Fruit fly (Drosophila melanogaster) whole organism, larva: ENCODE data around the gene vanin-like.

Experiments
- noc ChIP-seq: fragments of 200-800 bp; sonication (Bioruptor generic); optimal IDR thresholded peaks from 3 replicates; lab custom pipeline; 2019; ENCODE audit warnings: missing biosample characterization, mild to moderate bottlenecking, missing genetic modification characterization, moderate library complexity

vanin-like gene

DNA sequence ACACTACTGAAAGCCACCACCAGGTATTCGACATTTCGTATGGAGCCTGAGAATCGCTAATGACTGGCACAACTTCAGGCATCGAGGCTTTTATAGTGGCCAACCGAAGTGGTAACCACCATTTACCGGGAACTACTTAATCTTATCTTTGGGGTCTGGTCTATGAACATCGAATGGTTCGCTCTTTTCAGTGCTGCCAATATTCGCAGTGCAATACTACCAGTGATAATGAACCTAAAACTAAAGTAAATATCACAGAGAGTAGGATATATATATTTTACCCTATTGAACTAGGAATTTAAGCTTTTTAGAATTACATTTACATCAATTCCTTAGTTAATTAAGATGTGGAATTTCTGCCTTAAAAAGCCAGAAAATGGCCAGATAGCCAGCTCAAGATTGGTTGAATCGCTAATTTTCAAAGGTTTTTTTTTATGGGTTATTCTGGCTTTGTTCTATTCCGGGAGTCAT, at the start of gene vanin-like:
vanin-like (minus strand) TSS at position 51 of the 471 bp plus-strand sequence.
- TF ChIP-seq noc (tag; lab: Kevin White, UChicago) = no peak

DNA sequence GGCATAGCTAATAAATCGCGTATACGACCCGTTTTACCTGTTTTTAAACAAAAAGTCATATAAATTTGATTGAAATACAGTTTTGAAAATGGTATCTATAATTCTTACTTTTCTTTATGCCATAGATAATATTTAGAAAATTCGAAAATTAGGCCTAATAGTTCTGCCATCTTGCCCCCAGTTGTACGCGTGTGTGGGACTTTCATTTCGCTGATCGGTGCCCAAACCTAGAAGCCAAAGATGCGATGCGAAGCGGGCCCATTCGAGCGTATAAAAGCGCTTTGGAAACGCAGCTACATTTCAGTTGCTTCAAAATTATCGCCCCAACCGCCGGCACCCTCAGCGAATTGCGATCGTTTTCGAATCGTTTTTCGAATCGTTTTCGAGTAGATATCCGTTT, 34.7 kb upstream of the vanin-like start, which contains the start of gene CG14445:
CG14445 (plus strand) TSS at position 301 of the 400 bp plus-strand sequence.
- no peak for TF ChIP-seq noc (tag; lab: Kevin White, UChicago)

DNA sequence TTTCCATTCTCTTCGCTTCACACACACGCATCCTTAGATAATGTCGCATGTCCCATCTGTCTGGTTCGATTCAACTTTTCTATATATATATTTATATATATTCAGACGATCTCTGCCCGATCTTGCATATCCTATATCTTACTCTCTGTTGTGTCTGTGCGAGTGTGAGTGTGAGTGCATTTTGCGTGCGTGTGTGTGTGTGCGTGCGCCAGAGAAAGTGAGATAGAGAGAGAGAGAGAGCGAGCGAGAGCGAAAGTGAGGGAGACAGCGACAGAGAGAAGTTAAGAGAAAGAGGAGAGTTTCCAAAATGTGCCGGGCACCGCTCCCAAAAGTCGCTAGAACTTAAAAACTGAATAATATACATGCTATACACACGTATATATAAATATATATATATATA, 29.4 kb upstream of the vanin-like start:
- no peak for TF ChIP-seq noc (tag; lab: Kevin White, UChicago)

DNA sequence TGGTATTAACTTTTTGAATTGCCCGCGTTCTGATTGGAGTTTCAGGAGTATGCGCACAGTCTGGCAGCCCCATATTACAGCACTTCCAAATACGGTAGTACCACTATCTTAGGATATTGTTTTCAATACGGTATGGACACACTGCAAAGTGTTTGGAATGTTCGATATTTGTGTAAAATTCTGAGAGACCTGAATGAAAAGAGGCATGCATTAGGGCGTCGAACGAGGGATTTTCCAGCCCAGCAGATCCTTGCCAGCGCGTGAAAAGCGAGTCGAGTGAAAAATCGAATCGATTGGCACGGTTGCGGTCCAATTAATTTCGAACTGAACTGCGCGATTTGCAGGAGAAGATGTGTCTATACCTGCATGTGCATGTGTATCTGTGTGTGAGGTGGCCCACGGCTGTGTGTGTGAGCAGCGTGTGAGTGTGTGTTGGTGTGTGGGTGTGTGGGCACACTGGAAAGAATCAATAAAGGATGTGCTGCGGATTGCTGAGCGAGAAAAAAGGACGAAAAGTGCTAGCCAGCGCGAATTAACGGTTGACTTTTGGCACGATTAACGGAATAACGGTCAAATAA, 23.2 kb upstream of the vanin-like start, which contains the start of gene dtn:
dtn (plus strand) TSS at position 176 of the 578 bp plus-strand sequence.
- TF ChIP-seq noc (tag; lab: Kevin White, UChicago) = no peak

DNA sequence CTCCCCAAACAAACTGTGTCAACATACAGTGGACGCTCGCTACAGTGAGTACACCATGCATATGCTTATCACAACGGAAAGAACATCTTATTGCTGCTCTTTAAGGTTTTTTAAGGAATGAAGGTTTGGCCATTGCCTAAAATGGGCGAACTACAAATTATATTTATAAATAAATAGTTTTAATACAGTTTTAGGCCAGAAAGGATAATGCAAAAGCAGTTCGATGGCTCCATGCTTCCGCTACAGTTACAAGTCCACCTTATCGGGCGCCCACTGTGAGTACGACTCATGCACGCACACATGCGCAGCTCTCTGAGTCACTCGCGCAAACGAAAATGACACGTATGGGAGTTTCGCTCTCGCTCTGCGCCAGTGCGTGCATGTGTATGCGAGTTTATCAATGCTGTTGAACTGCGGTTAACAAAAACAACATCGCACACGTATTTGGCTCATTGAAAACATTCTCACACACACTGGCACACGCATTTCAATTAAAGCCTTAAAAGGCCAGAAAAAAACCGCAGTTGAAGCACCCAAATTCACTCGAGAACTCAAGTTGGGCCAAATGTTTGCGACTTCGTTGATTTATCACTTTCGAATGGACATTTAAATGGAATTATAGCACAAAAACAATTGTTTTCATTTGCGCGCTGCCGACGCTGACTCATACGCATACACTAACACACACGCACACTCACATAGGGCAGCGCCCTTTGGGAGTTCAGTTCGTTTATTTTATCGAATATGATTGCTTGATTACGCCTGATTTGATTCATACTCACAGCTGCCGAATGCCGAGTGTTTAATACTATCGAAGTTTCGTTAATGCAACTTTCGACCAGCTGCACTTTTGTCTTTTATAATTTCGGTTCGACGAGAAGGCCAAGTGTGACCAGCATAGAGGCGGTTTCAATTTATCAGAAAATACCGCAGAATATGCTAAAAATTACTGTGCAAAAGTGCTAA, 22.1 kb upstream of the vanin-like start, which contains the start of gene sqh:
sqh (minus strand) TSS at position 916 of the 966 bp plus-strand sequence.
- peak; percentile 96 for TF ChIP-seq noc (tag; lab: Kevin White, UChicago)

DNA sequence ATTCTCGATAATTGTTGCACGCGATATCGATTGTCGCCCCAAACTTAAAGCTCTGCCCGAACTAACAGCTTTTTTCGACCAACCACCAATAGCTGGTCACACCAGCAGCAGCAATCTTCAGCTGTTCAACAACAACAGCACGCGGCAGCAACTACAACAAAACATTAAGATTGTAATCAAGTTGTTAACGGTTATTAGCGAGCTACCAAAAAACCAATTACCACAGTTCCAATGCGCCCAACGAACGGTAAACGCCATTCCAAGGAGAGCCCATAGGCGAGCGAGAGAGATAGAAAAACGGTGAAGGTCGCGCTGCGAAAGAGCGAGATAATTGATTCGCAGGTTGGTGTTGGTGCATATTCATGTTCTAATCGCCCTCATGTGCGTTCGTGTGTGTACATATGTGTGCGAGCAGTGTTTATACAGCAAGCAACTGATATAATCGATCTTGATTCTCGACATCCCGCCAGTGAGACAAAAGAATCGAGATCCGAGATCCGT, 17.5 kb upstream of the vanin-like start, which contains the start of gene Efr:
Efr (plus strand) TSS at position 113 of the 501 bp plus-strand sequence.
- TF ChIP-seq noc (tag; lab: Kevin White, UChicago) = peak; percentile 27

DNA sequence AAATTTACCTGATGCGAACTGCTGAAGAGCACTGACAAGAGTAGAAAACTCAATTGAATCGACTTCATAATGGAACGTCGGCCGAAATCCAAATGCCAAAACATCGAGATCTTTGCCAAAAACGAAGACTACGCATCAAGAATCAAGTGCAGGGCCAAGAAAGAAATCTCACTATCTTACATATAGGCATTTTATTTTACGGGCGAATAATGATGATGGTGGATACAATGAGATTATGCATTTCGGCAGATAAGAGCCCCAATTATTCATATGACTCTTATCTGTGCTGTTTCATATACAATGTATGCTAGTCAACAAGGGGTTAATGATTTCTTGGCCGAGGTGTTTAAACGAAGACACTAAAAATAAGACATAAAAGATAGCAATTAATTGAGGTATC, 16.9 kb upstream of the vanin-like start, which contains the start of gene Btnd:
Btnd (minus strand) TSS at position 101 of the 400 bp plus-strand sequence.
- no peak for TF ChIP-seq noc (tag; lab: Kevin White, UChicago)

DNA sequence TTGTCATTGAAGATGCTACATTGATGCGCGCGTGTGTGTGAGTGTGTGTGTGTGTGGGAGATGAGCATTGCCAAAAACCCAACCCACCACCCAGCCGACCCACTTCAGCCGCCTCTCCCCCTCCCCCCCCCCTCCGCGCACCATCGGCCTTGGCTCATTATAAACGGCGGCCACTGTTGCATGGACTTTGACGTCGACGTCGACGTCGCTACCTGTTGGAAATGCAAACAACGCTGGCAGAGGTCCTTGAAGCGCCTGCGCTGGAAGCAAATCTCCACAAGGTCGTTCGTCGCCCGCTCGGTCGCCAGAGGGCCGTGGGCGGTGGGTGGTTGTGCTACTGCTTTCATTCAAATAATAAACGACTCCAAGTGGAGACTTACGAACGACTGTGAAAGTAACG, 14.3 kb upstream of the vanin-like start:
- no peak for TF ChIP-seq noc (tag; lab: Kevin White, UChicago)

DNA sequence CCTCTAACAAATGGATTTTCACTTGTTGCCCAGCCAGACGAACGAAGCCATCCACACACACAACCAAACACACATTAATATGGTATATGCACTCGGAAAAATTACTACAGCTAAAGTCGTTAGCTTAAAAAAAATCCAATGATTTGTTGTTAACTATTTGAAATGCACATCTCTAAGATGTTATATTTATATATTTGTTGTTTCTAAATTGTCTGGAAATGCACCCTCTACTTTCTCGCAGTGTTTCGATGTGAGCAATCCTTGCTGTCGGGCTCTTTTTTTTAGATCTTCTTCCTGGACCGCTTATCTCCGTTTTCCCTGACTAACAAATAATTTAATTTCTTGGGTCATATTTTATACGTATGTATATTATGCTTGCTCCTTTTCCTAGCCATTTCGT, 2.7 kb upstream of the vanin-like start:
- TF ChIP-seq noc (tag; lab: Kevin White, UChicago) = no peak

DNA sequence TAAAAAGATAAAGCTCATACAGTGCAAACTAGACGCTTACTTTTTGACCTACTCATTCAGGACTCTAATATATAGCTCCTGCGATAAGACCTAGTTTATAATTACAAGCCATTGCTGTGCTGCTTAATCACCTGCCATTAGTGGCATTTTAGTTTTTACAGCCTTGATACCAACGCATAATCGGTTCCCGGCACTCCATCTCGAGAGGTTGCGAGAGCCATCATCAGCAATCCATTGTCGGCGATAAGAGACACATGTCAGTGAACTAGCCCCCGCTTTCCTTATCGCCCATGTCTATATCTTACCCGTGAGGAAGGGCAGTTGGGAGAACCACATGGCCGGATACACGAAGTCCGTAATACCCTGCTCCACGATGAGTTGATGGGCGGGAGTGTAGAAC, 900 bp downstream of the vanin-like start:
- no peak for TF ChIP-seq noc (tag; lab: Kevin White, UChicago)

DNA sequence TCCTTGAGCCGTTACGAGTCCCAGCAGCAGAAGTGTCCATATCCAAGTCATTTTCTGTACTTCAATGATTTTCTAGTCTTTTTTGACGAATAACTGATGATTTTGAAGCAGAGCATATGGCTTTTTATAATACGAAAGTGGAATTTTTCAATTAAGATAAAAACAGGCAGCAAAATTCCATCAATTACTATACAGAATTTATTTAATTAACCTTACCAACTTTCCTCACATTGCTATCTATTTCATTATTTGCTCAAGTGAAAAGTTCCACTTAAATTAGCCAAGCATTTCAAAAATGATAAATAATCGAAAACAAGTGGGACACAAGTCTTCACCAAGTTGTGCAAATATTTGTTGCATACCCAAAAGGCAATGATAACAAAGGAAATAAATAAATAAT, 2.6 kb downstream of the vanin-like start, which contains the start of gene CG43090:
CG43090 (minus strand) TSS at position 101 of the 400 bp plus-strand sequence.
- TF ChIP-seq noc (tag; lab: Kevin White, UChicago) = no peak

DNA sequence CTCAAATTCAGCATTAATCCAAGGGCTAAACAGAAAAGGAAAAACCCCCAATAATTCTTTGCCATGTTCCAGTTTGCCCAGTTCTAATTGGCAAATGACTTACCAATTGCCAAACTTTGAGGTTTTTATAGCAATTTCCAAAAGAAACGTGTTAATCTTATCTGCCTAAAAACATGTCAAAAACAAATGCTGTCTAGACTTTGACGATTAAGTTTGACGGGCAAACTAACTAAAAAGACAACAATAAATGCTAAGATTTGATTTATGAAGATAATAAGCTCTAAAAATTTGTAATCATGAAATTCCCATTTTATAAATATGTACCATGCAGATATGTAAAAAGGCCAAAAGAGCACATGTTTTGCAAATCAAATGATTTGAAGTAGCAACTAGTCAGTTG, 3.8 kb downstream of the vanin-like start, which contains the start of gene CG32751:
CG32751 (minus strand) TSS at position 101 of the 400 bp plus-strand sequence.
- TF ChIP-seq noc (tag; lab: Kevin White, UChicago) = no peak

DNA sequence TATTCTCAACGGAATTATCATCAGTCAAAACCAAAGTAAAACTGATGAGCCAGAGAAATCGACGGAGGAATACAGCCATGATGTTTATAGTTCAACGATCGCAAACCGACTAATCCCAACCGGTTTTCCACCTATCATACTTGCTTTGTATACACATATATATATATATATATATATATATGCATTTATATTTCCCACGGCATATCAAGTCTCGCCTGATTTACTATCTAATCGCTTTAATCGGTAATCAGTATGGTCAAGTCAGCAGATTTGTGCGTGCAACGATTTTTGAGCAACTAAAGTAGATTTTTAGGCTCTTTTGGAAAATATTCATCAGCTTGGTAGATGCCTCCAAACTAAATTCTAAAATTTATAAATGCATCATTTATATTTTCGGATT, 6.0 kb downstream of the vanin-like start, which contains the start of gene CG32750:
CG32750 (minus strand) TSS at position 101 of the 400 bp plus-strand sequence.
- no peak for TF ChIP-seq noc (tag; lab: Kevin White, UChicago)

DNA sequence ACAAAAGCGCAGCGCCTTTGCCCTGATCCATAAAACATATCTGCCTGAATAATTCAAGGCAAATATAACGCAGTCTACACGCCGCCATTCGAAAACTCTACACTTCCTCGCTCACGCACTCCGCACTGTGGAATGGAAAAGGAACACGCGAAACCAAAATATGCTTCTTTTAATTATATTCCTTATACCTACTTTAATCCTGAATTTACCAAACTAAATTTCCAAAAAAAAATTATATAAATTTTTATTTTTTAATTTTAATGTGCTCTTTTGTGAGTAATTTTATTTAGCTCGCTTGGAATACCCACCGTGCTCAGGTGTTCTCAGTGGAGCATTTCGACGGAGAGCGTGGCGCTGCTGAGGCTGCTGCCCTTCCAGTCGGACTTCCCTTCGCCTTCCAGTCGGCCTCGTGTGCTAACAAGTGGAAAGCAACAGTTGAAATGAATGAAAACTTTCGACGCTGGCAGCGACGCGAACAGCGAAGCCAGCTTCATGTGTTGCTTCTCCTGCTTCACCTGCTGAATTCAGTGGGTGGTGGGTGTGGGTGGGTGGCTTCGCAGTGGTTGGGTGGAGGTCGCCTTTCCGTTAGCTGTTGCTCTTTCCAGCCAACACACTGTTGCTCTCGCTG, 9.1 kb downstream of the vanin-like start:
- TF ChIP-seq noc (tag; lab: Kevin White, UChicago) = peak; percentile 32

DNA sequence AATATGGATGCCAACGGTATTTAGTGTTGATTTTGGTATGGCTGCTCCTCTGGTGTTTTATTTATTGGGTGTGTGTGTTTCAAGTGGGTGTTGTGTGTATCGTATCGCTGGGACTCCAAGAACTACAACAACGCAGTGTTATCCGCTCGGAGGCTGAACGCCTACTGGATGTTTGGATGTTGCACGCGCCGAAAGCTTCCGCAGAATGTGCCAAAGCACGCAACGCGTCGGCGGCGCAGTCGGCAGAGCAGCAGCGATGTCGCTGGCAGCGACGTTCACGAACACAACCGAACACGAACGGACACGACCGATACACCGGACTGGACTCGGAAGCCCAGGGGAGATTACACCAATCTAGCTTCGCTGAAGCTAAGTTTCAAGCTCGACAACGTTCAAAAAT, 10.0 kb downstream of the vanin-like start, which contains the start of gene Ca-alpha1T:
Ca-alpha1T (minus strand) TSS at position 152 of the 400 bp plus-strand sequence.
- no peak for TF ChIP-seq noc (tag; lab: Kevin White, UChicago)
